Worm (Caenorhabditis elegans): Measurements from ENCODE around the gene sri-9.

The sri-9 gene

ce11 chrV:16965655-16966054 is 35.6 kb upstream of the sri-9 start, which contains the start of gene efl-1:
Gene efl-1 (minus strand): TSS chrV:16965675.
- TF ChIP-seq R02D3.7 (tag; optimal IDR thresholded peaks at IDR 0.05) = peak; percentile 81
- no peak for TF ChIP-seq nhr-237 (tag; optimal IDR thresholded peaks at IDR 0.05)
- TF ChIP-seq daf-12 (tag; optimal IDR thresholded peaks at IDR 0.05) = no peak
- peak; percentile 63 for TF ChIP-seq ama-1 (optimal IDR thresholded peaks at IDR 0.05)
- TF ChIP-seq egl-5 (tag; optimal IDR thresholded peaks at IDR 0.05) = peak; percentile 97
- TF ChIP-seq pha-4 (tag; optimal IDR thresholded peaks at IDR 0.05) = peak; percentile 93
- TF ChIP-seq jun-1 (tag; optimal IDR thresholded peaks at IDR 0.05) = peak; percentile 67
- TF ChIP-seq eor-1 (tag; optimal IDR thresholded peaks at IDR 0.05) = no peak
- TF ChIP-seq sea-2 (GFP tag; optimal IDR thresholded peaks at IDR 0.05) = no peak
- no peak for TF ChIP-seq fkh-2 (tag; optimal IDR thresholded peaks at IDR 0.05)
- no peak for TF ChIP-seq egl-27 (tag; optimal IDR thresholded peaks at IDR 0.05)
- no peak for TF ChIP-seq elt-3 (tag; optimal IDR thresholded peaks at IDR 0.05)
- no peak for TF ChIP-seq aly-2 (tag; optimal IDR thresholded peaks at IDR 0.05)
- TF ChIP-seq fos-1 (tag; optimal IDR thresholded peaks at IDR 0.05) = peak; percentile 7
- peak; percentile 85 for TF ChIP-seq ceh-82 (tag; optimal IDR thresholded peaks at IDR 0.05)
- TF ChIP-seq nhr-76 (tag; optimal IDR thresholded peaks at IDR 0.05) = no peak
- TF ChIP-seq elt-2 (tag; optimal IDR thresholded peaks at IDR 0.05) = peak; percentile 64
- TF ChIP-seq lin-15B (tag; optimal IDR thresholded peaks at IDR 0.05) = peak; percentile 94
- TF ChIP-seq nhr-23 (tag; optimal IDR thresholded peaks at IDR 0.05) = peak; percentile 94
- peak; percentile 92 for TF ChIP-seq nfya-1 (tag; optimal IDR thresholded peaks at IDR 0.05; ENCODE audit: insufficient read depth)
- no peak for TF ChIP-seq nhr-43 (tag; optimal IDR thresholded peaks at IDR 0.05; ENCODE audit: poor library complexity, severe bottlenecking)
- peak; percentile 92 for TF ChIP-seq lin-39 (tag; optimal IDR thresholded peaks at IDR 0.05)
- no peak for TF ChIP-seq elt-1 (tag; optimal IDR thresholded peaks at IDR 0.05)
- TF ChIP-seq snpc-4 (tag; optimal IDR thresholded peaks at IDR 0.05) = peak; percentile 93
- TF ChIP-seq ztf-4 (tag; optimal IDR thresholded peaks at IDR 0.05) = no peak
- TF ChIP-seq nhr-25 (tag; optimal IDR thresholded peaks at IDR 0.05) = peak; percentile 87
- peak; percentile 64 for TF ChIP-seq tbx-2 (tag; optimal IDR thresholded peaks at IDR 0.05)
- TF ChIP-seq ceh-16 (tag; optimal IDR thresholded peaks at IDR 0.05) = no peak
- TF ChIP-seq ceh-28 (tag; optimal IDR thresholded peaks at IDR 0.05) = peak; percentile 82
- no peak for TF ChIP-seq nhr-12 (tag; optimal IDR thresholded peaks at IDR 0.05)
- no peak for TF ChIP-seq ztf-11 (tag; optimal IDR thresholded peaks at IDR 0.05)
- TF ChIP-seq unc-62 (GFP tag; optimal IDR thresholded peaks at IDR 0.05) = peak; percentile 35
- peak; percentile 83 for TF ChIP-seq fkh-10 (GFP tag; optimal IDR thresholded peaks at IDR 0.05)
- no peak for TF ChIP-seq zag-1 (tag; optimal IDR thresholded peaks at IDR 0.05)
- no peak for TF ChIP-seq nhr-11 (tag; optimal IDR thresholded peaks at IDR 0.05)
- TF ChIP-seq nhr-67 (tag; optimal IDR thresholded peaks at IDR 0.05) = no peak
- no peak for TF ChIP-seq unc-39 (tag; optimal IDR thresholded peaks at IDR 0.05)
- no peak for TF ChIP-seq mdl-1 (tag; optimal IDR thresholded peaks at IDR 0.05)
- TF ChIP-seq nhr-77 (tag; optimal IDR thresholded peaks at IDR 0.05) = peak; percentile 36
- peak; percentile 93 for TF ChIP-seq skn-1 (tag; optimal IDR thresholded peaks at IDR 0.05)
- no peak for TF ChIP-seq ceh-9 (tag; optimal IDR thresholded peaks at IDR 0.05)
- TF ChIP-seq nhr-28 (tag; optimal IDR thresholded peaks at IDR 0.05) = no peak
- no peak for TF ChIP-seq ZK546.5 (tag; optimal IDR thresholded peaks at IDR 0.05)
- TF ChIP-seq pqm-1 (tag; optimal IDR thresholded peaks at IDR 0.05) = peak; percentile 78
- TF ChIP-seq hmg-11 (tag; optimal IDR thresholded peaks at IDR 0.05) = peak; percentile 50
- no peak for TF ChIP-seq mml-1 (tag; optimal IDR thresholded peaks at IDR 0.05)
- TF ChIP-seq lsy-12 (tag; optimal IDR thresholded peaks at IDR 0.05) = peak; percentile 47

- TF ChIP-seq unc-39 (tag; optimal IDR thresholded peaks at IDR 0.05) (no peak), sea-2 (GFP tag; optimal IDR thresholded peaks at IDR 0.05) (no peak)
Measured at ce11 chrV:16966636-16967035, 34.6 kb upstream of the sri-9 start, which contains the start of gene fbxa-90. Gene fbxa-90 (plus strand): TSS chrV:16966814.

All from whole organism, L3 larva.